Fruit fly (Drosophila melanogaster) whole organism, prepupa: ENCODE results near the gene Dysb.
A peak's percentile ranks its signal among the peaks of the same experiment; 100 is the strongest.

Experiments
- CG10631 ChIP-seq: fragments of 200-800 bp; sonication (Bioruptor generic); optimal IDR thresholded peaks from 2 replicates; lab custom pipeline; 2016; ENCODE audit warnings: missing biosample characterization, missing genetic modification characterization
- CG11294 ChIP-seq: fragments of 200-800 bp; sonication (Bioruptor generic); IDR thresholded peaks from 2 replicates; pipeline ENCODE4 v1.3.6; 2022; ENCODE audit warnings: missing biosample characterization, missing genetic modification characterization
- CG11762 ChIP-seq: fragments of 200-800 bp; sonication (Bioruptor generic); optimal IDR thresholded peaks from 3 replicates; lab custom pipeline; 2016; ENCODE audit warnings: missing biosample characterization, missing genetic modification characterization; ENCODE audit not compliant: insufficient read depth
- CG11902 ChIP-seq: fragments of 200-800 bp; sonication (Bioruptor generic); optimal IDR thresholded peaks from 3 replicates; lab custom pipeline; 2016; ENCODE audit warnings: missing biosample characterization, missing genetic modification characterization
- CG15336 ChIP-seq: fragments of 200-800 bp; sonication (Bioruptor generic); IDR thresholded peaks from 2 replicates; pipeline ENCODE4 v1.3.6; 2022; ENCODE audit warnings: missing biosample characterization, missing genetic modification characterization
- CG1621 ChIP-seq: fragments of 200-800 bp; sonication (Bioruptor generic); optimal IDR thresholded peaks from 3 replicates; lab custom pipeline; 2018; ENCODE audit warnings: missing biosample characterization, mild to moderate bottlenecking, missing genetic modification characterization
- CG16779 ChIP-seq: fragments of 200-800 bp; sonication (Bioruptor generic); optimal IDR thresholded peaks from 3 replicates; lab custom pipeline; 2017; ENCODE audit warnings: missing biosample characterization, mild to moderate bottlenecking, missing genetic modification characterization
- CG3032 ChIP-seq: fragments of 200-800 bp; optimal IDR thresholded peaks from 2 replicates; lab custom pipeline; 2019; ENCODE audit warnings: missing biosample characterization, mild to moderate bottlenecking, missing genetic modification characterization, moderate library complexity
- CG31627 ChIP-seq: fragments of 200-800 bp; sonication (Bioruptor generic); optimal IDR thresholded peaks from 3 replicates; lab custom pipeline; 2016; ENCODE audit warnings: missing biosample characterization, missing genetic modification characterization
- CG32006 ChIP-seq: fragments of 200-800 bp; sonication (Bioruptor generic); optimal IDR thresholded peaks from 3 replicates; lab custom pipeline; 2017; ENCODE audit warnings: missing biosample characterization, mild to moderate bottlenecking, missing genetic modification characterization
- CG34406 ChIP-seq: fragments of 200-800 bp; sonication (Bioruptor generic); optimal IDR thresholded peaks from 3 replicates; lab custom pipeline; 2016; ENCODE audit warnings: missing biosample characterization, missing genetic modification characterization
- CG4318 ChIP-seq: fragments of 200-800 bp; sonication (Bioruptor generic); optimal IDR thresholded peaks from 3 replicates; lab custom pipeline; 2017; ENCODE audit warnings: missing biosample characterization, mild to moderate bottlenecking, missing genetic modification characterization
- CG6163 ChIP-seq: fragments of 200-800 bp; sonication (Bioruptor generic); IDR thresholded peaks from 3 replicates; pipeline ENCODE4 v1.3.6; 2022; ENCODE audit warnings: missing biosample characterization, missing genetic modification characterization
- CG6276 ChIP-seq: fragments of 200-800 bp; sonication (Bioruptor generic); optimal IDR thresholded peaks from 2 replicates; lab custom pipeline; 2017; ENCODE audit warnings: missing biosample characterization, mild to moderate bottlenecking, missing genetic modification characterization
- CG6792 ChIP-seq: fragments of 200-800 bp; sonication (Bioruptor generic); optimal IDR thresholded peaks from 3 replicates; lab custom pipeline; 2016; ENCODE audit warnings: missing biosample characterization, missing genetic modification characterization
- CG6808 ChIP-seq: fragments of 200-800 bp; sonication (Bioruptor generic); optimal IDR thresholded peaks from 3 replicates; lab custom pipeline; 2017; ENCODE audit warnings: missing biosample characterization, missing genetic modification characterization, mild to moderate bottlenecking, moderate library complexity, missing genetic modification reagents
- CG6854 ChIP-seq: fragments of 200-800 bp; sonication (Bioruptor generic); optimal IDR thresholded peaks from 2 replicates; lab custom pipeline; 2017; ENCODE audit warnings: missing biosample characterization, mild to moderate bottlenecking, missing genetic modification characterization
- CG7368 ChIP-seq: fragments of 200-800 bp; sonication (Bioruptor generic); optimal IDR thresholded peaks from 3 replicates; lab custom pipeline; 2016; ENCODE audit warnings: missing biosample characterization, missing genetic modification characterization
- CG8119 ChIP-seq: fragments of 200-800 bp; sonication (Bioruptor generic); IDR thresholded peaks from 3 replicates; pipeline ENCODE4 v1.3.6; 2022; ENCODE audit warnings: missing biosample characterization, missing genetic modification characterization
- CG8632 ChIP-seq: fragments of 200-800 bp; sonication (Bioruptor generic); optimal IDR thresholded peaks from 3 replicates; lab custom pipeline; 2016; ENCODE audit warnings: missing biosample characterization, missing genetic modification characterization
- CG9139 ChIP-seq: fragments of 200-800 bp; sonication (Bioruptor generic); optimal IDR thresholded peaks from 3 replicates; lab custom pipeline; 2017; ENCODE audit warnings: missing biosample characterization, mild to moderate bottlenecking, missing genetic modification characterization
- Eip78C ChIP-seq: fragments of 200-800 bp; sonication (Bioruptor generic); peaks from one replicate; lab custom pipeline; 2016; ENCODE audit warnings: missing biosample characterization, missing genetic modification characterization
- Gug ChIP-seq: fragments of 200-800 bp; sonication (Bioruptor generic); IDR thresholded peaks from 2 replicates; pipeline ENCODE4 v1.3.6; 2022; ENCODE audit warnings: missing biosample characterization, missing genetic modification characterization
- Lpt ChIP-seq: fragments of 200-800 bp; sonication (Bioruptor generic); optimal IDR thresholded peaks from 3 replicates; lab custom pipeline; 2016; ENCODE audit warnings: missing biosample characterization, missing genetic modification characterization
- Met ChIP-seq: fragments of 200-800 bp; sonication (Bioruptor generic); optimal IDR thresholded peaks from 3 replicates; lab custom pipeline; 2016; ENCODE audit warnings: missing biosample characterization, missing genetic modification characterization
- OdsH ChIP-seq: fragments of 200-800 bp; sonication (Bioruptor generic); optimal IDR thresholded peaks from 3 replicates; lab custom pipeline; 2016; ENCODE audit warnings: missing biosample characterization, missing genetic modification characterization
- Smox ChIP-seq: fragments of 200-800 bp; sonication (Bioruptor generic); optimal IDR thresholded peaks from 3 replicates; lab custom pipeline; 2016; ENCODE audit warnings: missing biosample characterization, missing genetic modification characterization
- Sox14 ChIP-seq: fragments of 200-800 bp; sonication (Bioruptor generic); optimal IDR thresholded peaks from 3 replicates; lab custom pipeline; 2016; ENCODE audit warnings: missing biosample characterization, missing genetic modification characterization
- achi ChIP-seq: fragments of 200-800 bp; sonication (Bioruptor generic); optimal IDR thresholded peaks from 3 replicates; lab custom pipeline; 2016; ENCODE audit warnings: missing biosample characterization, missing genetic modification characterization
- acj6 ChIP-seq: fragments of 200-800 bp; sonication (Bioruptor generic); optimal IDR thresholded peaks from 3 replicates; lab custom pipeline; 2016; ENCODE audit warnings: missing biosample characterization, missing genetic modification characterization
- cyc ChIP-seq: fragments of 200-800 bp; sonication (Bioruptor generic); optimal IDR thresholded peaks from 3 replicates; lab custom pipeline; 2016; ENCODE audit warnings: missing biosample characterization, missing genetic modification characterization
- dac ChIP-seq: fragments of 200-800 bp; sonication (Bioruptor generic); optimal IDR thresholded peaks from 2 replicates; lab custom pipeline; 2017; ENCODE audit warnings: missing biosample characterization, mild to moderate bottlenecking, missing genetic modification characterization
- dsx ChIP-seq: fragments of 200-800 bp; optimal IDR thresholded peaks from 3 replicates; lab custom pipeline; 2019; ENCODE audit warnings: missing biosample characterization, mild to moderate bottlenecking, missing genetic modification characterization, moderate library complexity; ENCODE audit not compliant: poor library complexity, severe bottlenecking
- eg ChIP-seq: fragments of 200-800 bp; sonication (Bioruptor generic); IDR thresholded peaks from 3 replicates; pipeline ENCODE4 v1.3.6; 2022; ENCODE audit warnings: missing biosample characterization, missing genetic modification characterization
- esn ChIP-seq: fragments of 200-800 bp; sonication (Bioruptor generic); optimal IDR thresholded peaks from 2 replicates; lab custom pipeline; 2016; ENCODE audit warnings: missing biosample characterization, mild to moderate bottlenecking, missing genetic modification characterization, moderate library complexity
- fd85E ChIP-seq: fragments of 200-800 bp; sonication (Bioruptor generic); optimal IDR thresholded peaks from 3 replicates; lab custom pipeline; 2016; ENCODE audit warnings: missing biosample characterization, missing genetic modification characterization
- lz ChIP-seq: fragments of 200-800 bp; sonication (Bioruptor generic); optimal IDR thresholded peaks from 3 replicates; lab custom pipeline; 2016; ENCODE audit warnings: missing biosample characterization, missing genetic modification characterization
- net ChIP-seq: fragments of 200-800 bp; sonication (Bioruptor generic); optimal IDR thresholded peaks from 3 replicates; lab custom pipeline; 2016; ENCODE audit warnings: missing biosample characterization, missing genetic modification characterization
- pdm3 ChIP-seq: fragments of 200-800 bp; sonication (Bioruptor generic); optimal IDR thresholded peaks from 3 replicates; lab custom pipeline; 2016; ENCODE audit warnings: missing biosample characterization, missing genetic modification characterization
- salr ChIP-seq, 2 experiments: fragments of 200-800 bp; sonication (Bioruptor generic); optimal IDR thresholded peaks; 3 replicates each; lab custom pipeline; 2016 to 2018; ENCODE audit warnings: missing biosample characterization in 2 of 2, missing genetic modification characterization in 2 of 2, mild to moderate bottlenecking in 1 of 2
- spab ChIP-seq: fragments of 200-800 bp; sonication (Bioruptor generic); optimal IDR thresholded peaks from 2 replicates; lab custom pipeline; 2017; ENCODE audit warnings: missing biosample characterization, mild to moderate bottlenecking, missing genetic modification characterization, missing genetic modification reagents
- ss ChIP-seq, 2 experiments: fragments of 200-800 bp; sonication (Bioruptor generic); optimal IDR thresholded peaks; 2 replicates in 1 of 2; 3 replicates in 1 of 2; lab custom pipeline; 2017 to 2018; ENCODE audit warnings: mild to moderate bottlenecking in 2 of 2, missing biosample characterization in 2 of 2, missing genetic modification characterization in 2 of 2, moderate library complexity in 1 of 2
- svp ChIP-seq: fragments of 200-800 bp; sonication (Bioruptor generic); peaks from one replicate; lab custom pipeline; 2016; ENCODE audit warnings: missing biosample characterization, missing genetic modification characterization
- vri ChIP-seq: fragments of 200-800 bp; sonication (Bioruptor generic); optimal IDR thresholded peaks from 3 replicates; lab custom pipeline; 2016; ENCODE audit warnings: missing biosample characterization, mild to moderate bottlenecking, missing genetic modification characterization

The Dysb gene

dm6 chr3L:18898770-18899278, 31.3 kb downstream of the Dysb start, which contains the start of gene RpL26 (continued):
- TF ChIP-seq ss (GFP tag; optimal IDR thresholded peaks at IDR 0.05; lab: Kevin White, UChicago) (no peak), CG10631 (GFP tag; lab: Kevin White, UChicago) (peak; percentile 68), CG4318 (GFP tag; lab: Kevin White, UChicago) (no peak), Eip78C (peak; percentile 79), eg (GFP tag; lab: Robert Waterston, UW) (peak; percentile 60; the same call in 1 of the 3 replicates), CG6792 (GFP tag; lab: Kevin White, UChicago) (peak; percentile 50), CG34406 (peak; percentile 57), esn (GFP tag; lab: Kevin White, UChicago) (peak; percentile 81)

- TF ChIP-seq esn (GFP tag; lab: Kevin White, UChicago): peak; percentile 15
- TF ChIP-seq CG15336 (GFP tag; lab: Robert Waterston, UW): no peak
- TF ChIP-seq CG8632 (GFP tag; lab: Kevin White, UChicago): no peak
- TF ChIP-seq pdm3 (GFP tag; lab: Kevin White, UChicago): no peak
- peak; percentile 66 for TF ChIP-seq dsx
- TF ChIP-seq fd85E (GFP tag; lab: Kevin White, UChicago): no peak
- no peak for TF ChIP-seq cyc
- no peak for TF ChIP-seq CG1621 (tag; lab: Kevin White, UChicago)
- TF ChIP-seq CG11762 (GFP tag; lab: Kevin White, UChicago): no peak
These were observed 33.8 kb downstream of the Dysb start, which contains the start of the genes arx and CG6843 for dm6 chr3L:18901411-18901810. Gene arx (minus strand): TSS chr3L:18901554. Gene CG6843 (plus strand): TSS chr3L:18901594.

- no peak for TF ChIP-seq CG16779
- TF ChIP-seq fd85E (GFP tag; lab: Kevin White, UChicago): no peak
- TF ChIP-seq ss (GFP tag; optimal IDR thresholded peaks at IDR 0.05; lab: Kevin White, UChicago): no peak
- TF ChIP-seq net (GFP tag; lab: Kevin White, UChicago): no peak
- TF ChIP-seq spab (GFP tag; lab: Kevin White, UChicago): no peak
- TF ChIP-seq OdsH (GFP tag; lab: Kevin White, UChicago): no peak
- TF ChIP-seq achi (GFP tag; lab: Kevin White, UChicago): no peak
- TF ChIP-seq Met (GFP tag; lab: Kevin White, UChicago): no peak
- no peak for TF ChIP-seq CG6163 (GFP tag; lab: Robert Waterston, UW)
- TF ChIP-seq vri (GFP tag; lab: Kevin White, UChicago): no peak
- no peak for TF ChIP-seq Lpt (GFP tag; lab: Kevin White, UChicago)
- no peak for TF ChIP-seq Sox14 (GFP tag; lab: Kevin White, UChicago)
- no peak for TF ChIP-seq CG32006
- no peak for TF ChIP-seq pdm3 (GFP tag; lab: Kevin White, UChicago)
- TF ChIP-seq Eip78C: no peak
- no peak for TF ChIP-seq Smox (GFP tag; lab: Kevin White, UChicago)
- TF ChIP-seq svp: no peak
- no peak for TF ChIP-seq CG8119
These were observed 37.4 kb downstream of the Dysb start, which contains the start of the genes CSN1b and Prp6 for dm6 chr3L:18904772-18905601. Gene CSN1b (minus strand): TSS chr3L:18904930. Gene Prp6 (plus strand): TSS chr3L:18905372.

- TF ChIP-seq CG6808 (no peak), CG4318 (GFP tag; lab: Kevin White, UChicago) (no peak), CG11902 (GFP tag; lab: Kevin White, UChicago) (no peak), CG8119 (no peak), cyc (no peak), dac (GFP tag; lab: Kevin White, UChicago) (no peak), CG7368 (GFP tag; lab: Kevin White, UChicago) (no peak), CG3032 (tag; lab: Kevin White, UChicago) (no peak), CG31627 (GFP tag; lab: Kevin White, UChicago) (no peak), lz (no peak), acj6 (GFP tag; lab: Kevin White, UChicago) (no peak), ss (GFP tag; optimal IDR thresholded peaks at IDR 0.05; lab: Kevin White, UChicago) (no peak), Gug (no peak), fd85E (GFP tag; lab: Kevin White, UChicago) (no peak), CG9139 (no peak), CG6854 (GFP tag; lab: Kevin White, UChicago) (no peak), salr (GFP tag; optimal IDR thresholded peaks at IDR 0.05; lab: Kevin White, UChicago) (no peak), CG11294 (GFP tag; lab: Robert Waterston, UW) (no peak), CG6276 (GFP tag; lab: Kevin White, UChicago) (no peak)
These were observed 43.5 kb downstream of the Dysb start, which contains the start of gene Ir75d for dm6 chr3L:18911082-18911481. Gene Ir75d (minus strand): TSS chr3L:18911182.
